Worm (Caenorhabditis elegans): ENCODE measurements around the gene F54D12.2.

DNA sequence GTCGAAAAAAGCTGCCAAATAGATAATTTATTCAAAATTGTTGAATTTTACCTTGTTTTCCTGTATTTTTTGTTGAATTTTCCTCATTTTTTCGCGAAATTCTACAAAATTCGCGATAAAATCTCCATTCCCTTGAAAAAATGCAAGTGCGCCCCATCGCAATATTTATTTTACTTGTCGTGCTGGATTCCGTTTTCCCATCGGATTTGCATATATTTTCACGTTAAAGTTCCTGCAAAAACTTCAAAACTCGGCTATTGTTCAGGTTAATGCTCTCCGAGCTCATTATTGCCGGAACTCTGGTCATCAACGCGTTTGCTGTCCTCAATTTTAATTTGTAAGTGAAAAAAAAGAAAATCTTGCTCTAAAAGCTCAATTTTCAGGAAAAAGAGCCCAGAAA, 4.6 kb downstream of the F54D12.2 start, which contains the start of the genes Y51H7C.41 and cogc-4:
- TF ChIP-seq lim-7 (GFP tag; IDR thresholded peaks at IDR 0.05) (no peak), T26A8.4 (GFP tag; IDR thresholded peaks at IDR 0.05) (no peak)
